Worm (Caenorhabditis elegans): ENCODE results near the gene mam-3.
"Not testable (repeated sequence)": the region's sequence is repeated elsewhere in the genome, so short reads cannot be mapped to it uniquely, and the experiment has no call there.

- TF ChIP-seq K12H6.12 (tag; optimal IDR thresholded peaks at IDR 0.05); tbx-9 (tag; optimal IDR thresholded peaks at IDR 0.05; ENCODE audit: borderline replicate concordance): not testable (repeated sequence)
Observed at ce11 chrIV:13456138-13456537, 11.0 kb upstream of the mam-3 start.

Measured in whole organism, young adult.